Worm (Caenorhabditis elegans) whole organism, midembryonic: Measurements from ENCODE around the gene C40A11.4.

Experiments
- flt-1 ChIP-seq: fragments of 200-800 bp; sonication (Bioruptor generic); IDR thresholded peaks from 2 replicates; pipeline ENCODE4 v1.3.6; 2022; ENCODE audit warnings: missing genetic modification characterization, missing compliant biosample characterization
- ref-1 ChIP-seq: fragments of 200-800 bp; sonication (Bioruptor generic); conservative IDR thresholded peaks from 2 replicates; pipeline ENCODE4 v1.3.6; 2022; ENCODE audit warnings: missing genetic modification reagents, missing genetic modification characterization, missing compliant biosample characterization
- tab-1 ChIP-seq: fragments of 200-800 bp; sonication (Bioruptor generic); IDR thresholded peaks from 2 replicates; pipeline ENCODE4 v1.3.6; 2022; ENCODE audit warnings: missing genetic modification characterization, missing compliant biosample characterization
- ztf-23 ChIP-seq: fragments of 200-800 bp; sonication (Bioruptor generic); IDR thresholded peaks from 2 replicates; pipeline ENCODE4 v1.3.6; 2022; ENCODE audit warnings: missing genetic modification reagents, missing genetic modification characterization, missing compliant biosample characterization

DNA sequence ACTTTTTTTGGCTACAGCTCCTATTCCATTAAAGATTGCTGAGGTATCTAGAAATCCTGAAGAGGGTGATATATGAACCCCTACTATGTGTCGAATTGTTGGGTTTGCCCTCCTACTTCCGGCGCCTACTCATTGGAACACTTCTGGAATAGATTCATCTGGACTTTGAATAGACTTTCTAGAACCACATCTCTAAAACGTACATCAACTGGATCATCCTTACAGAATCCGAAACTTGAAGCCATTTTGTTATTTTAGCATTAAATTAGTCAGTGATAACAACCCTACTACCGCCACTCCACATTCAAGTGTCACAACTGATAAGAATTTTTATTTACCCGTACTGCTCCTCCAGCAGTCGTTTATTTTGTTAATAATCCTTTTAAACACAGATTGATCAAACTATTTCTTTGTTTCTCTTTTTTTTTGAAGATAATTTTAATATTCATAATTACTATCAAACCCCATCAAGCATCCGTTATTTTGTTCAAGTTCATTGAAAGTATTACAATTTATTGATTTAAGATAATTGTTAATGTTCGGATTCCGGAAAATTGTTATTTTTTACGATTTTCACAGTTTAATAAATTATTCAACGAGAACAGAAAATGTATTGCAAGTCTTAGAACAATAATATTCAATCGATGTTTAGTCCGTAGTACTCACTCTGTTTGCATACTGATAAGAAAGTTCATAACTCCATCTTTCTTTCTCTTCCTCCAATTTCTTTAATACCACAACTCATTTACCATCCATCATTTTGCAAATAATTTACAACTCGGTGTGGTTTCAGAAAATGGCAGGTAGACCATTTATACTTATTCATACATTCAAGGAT is 37.9 kb upstream of the C40A11.4 start, which contains the start of gene math-42:
- TF ChIP-seq ztf-23 (GFP tag; lab: Robert Waterston, UW) (no peak), ref-1 (GFP tag; lab: Robert Waterston, UW) (no peak), tab-1 (GFP tag; lab: Robert Waterston, UW) (no peak), flt-1 (no peak)
